Worm (Caenorhabditis elegans) whole organism, midembryonic: ENCODE results near the gene W10C6.2.

ENCODE experiments used
- cog-1 ChIP-seq: sonication (generic microtip); optimal IDR thresholded peaks from 2 replicates; lab custom pipeline; 2016; ENCODE audit warnings: missing genetic modification characterization, missing compliant biosample characterization
- med-1 ChIP-seq: sonication (generic microtip); optimal IDR thresholded peaks from 2 replicates; lab custom pipeline; 2017; ENCODE audit warnings: missing genetic modification characterization, mild to moderate bottlenecking, missing compliant biosample characterization, antibody characterized with exemption, missing genetic modification reagents; ENCODE audit not compliant: insufficient read depth
- ref-1 ChIP-seq: fragments of 200-800 bp; sonication (Bioruptor generic); conservative IDR thresholded peaks from 2 replicates; pipeline ENCODE4 v1.3.6; 2022; ENCODE audit warnings: missing genetic modification reagents, missing genetic modification characterization, missing compliant biosample characterization

- no peak for TF ChIP-seq ref-1
- TF ChIP-seq med-1 (GFP tag; lab: Kevin White, UChicago): no peak
- no peak for TF ChIP-seq cog-1 (tag; lab: Kevin White, UChicago)
Measured at ce11 chrII:11135773-11136172, 14.1 kb upstream of the W10C6.2 start.
